Fruit fly (Drosophila melanogaster) whole organism, embryonic: ENCODE measurements around the gene CG14135.
A peak's percentile ranks its signal among the peaks of the same experiment; 100 is the strongest.

ENCODE experiments used
- B-H2 ChIP-seq: fragments of 200-800 bp; sonication (Bioruptor generic); optimal IDR thresholded peaks from 2 replicates; lab custom pipeline; 2018; ENCODE audit warnings: missing biosample characterization, mild to moderate bottlenecking, missing genetic modification characterization
- Bdp1 ChIP-seq: fragments of 200-800 bp; sonication (Bioruptor generic); optimal IDR thresholded peaks from 3 replicates; lab custom pipeline; 2016; ENCODE audit warnings: missing biosample characterization, missing genetic modification characterization
- CG1024 ChIP-seq: fragments of 200-800 bp; sonication (Bioruptor generic); IDR thresholded peaks from 2 replicates; pipeline ENCODE4 v1.3.6; 2022; ENCODE audit warnings: missing biosample characterization, missing genetic modification characterization
- CG11560 ChIP-seq: fragments of 200-800 bp; sonication (Bioruptor generic); IDR thresholded peaks from 3 replicates; pipeline ENCODE4 v1.3.6; 2022; ENCODE audit warnings: missing biosample characterization, missing genetic modification characterization
- CG14667 ChIP-seq: fragments of 200-800 bp; sonication (Bioruptor generic); IDR thresholded peaks from 2 replicates; pipeline ENCODE4 v1.3.6; 2022; ENCODE audit warnings: missing biosample characterization, missing genetic modification characterization
- CG14710 ChIP-seq: fragments of 200-800 bp; sonication (Bioruptor generic); optimal IDR thresholded peaks from 3 replicates; lab custom pipeline; 2019; ENCODE audit warnings: missing biosample characterization, mild to moderate bottlenecking, missing genetic modification characterization, moderate library complexity
- CG14860 ChIP-seq: fragments of 200-800 bp; sonication (Bioruptor generic); IDR thresholded peaks from 3 replicates; pipeline ENCODE4 v1.3.6; 2022; ENCODE audit warnings: missing biosample characterization, missing genetic modification characterization; ENCODE audit not compliant: partially characterized antibody
- CG15011 ChIP-seq: fragments of 200-800 bp; sonication (Bioruptor generic); optimal IDR thresholded peaks from 3 replicates; lab custom pipeline; 2018; ENCODE audit warnings: missing biosample characterization, mild to moderate bottlenecking, missing genetic modification characterization
- CG15696 ChIP-seq: fragments of 200-800 bp; sonication (Bioruptor generic); optimal IDR thresholded peaks from 2 replicates; lab custom pipeline; 2019; ENCODE audit warnings: missing biosample characterization, mild to moderate bottlenecking, missing genetic modification characterization, moderate library complexity
- CG18599 ChIP-seq: fragments of 200-800 bp; sonication (Bioruptor generic); optimal IDR thresholded peaks from 3 replicates; lab custom pipeline; 2017; ENCODE audit warnings: missing biosample characterization, missing genetic modification characterization, mild to moderate bottlenecking, moderate library complexity, missing genetic modification reagents
- CG2712 ChIP-seq: fragments of 200-800 bp; optimal IDR thresholded peaks from 3 replicates; lab custom pipeline; 2019; ENCODE audit warnings: missing biosample characterization, mild to moderate bottlenecking, missing genetic modification characterization, moderate library complexity
- CG3065 ChIP-seq: fragments of 200-800 bp; sonication (Bioruptor generic); optimal IDR thresholded peaks from 2 replicates; lab custom pipeline; 2016; ENCODE audit warnings: missing biosample characterization, missing genetic modification characterization
- CG32772 ChIP-seq: fragments of 200-800 bp; sonication (Bioruptor generic); IDR thresholded peaks from 2 replicates; pipeline ENCODE4 v1.3.6; 2022; ENCODE audit warnings: missing biosample characterization, missing genetic modification characterization
- CG4328 ChIP-seq: fragments of 200-800 bp; sonication (Bioruptor generic); optimal IDR thresholded peaks from 3 replicates; lab custom pipeline; 2017; ENCODE audit warnings: missing biosample characterization, missing genetic modification reagents, missing genetic modification characterization
- CG5245 ChIP-seq: fragments of 200-800 bp; sonication (Bioruptor generic); optimal IDR thresholded peaks from 3 replicates; lab custom pipeline; 2016; ENCODE audit warnings: missing biosample characterization, missing genetic modification characterization
- CG7271 ChIP-seq: fragments of 200-800 bp; sonication (Bioruptor generic); optimal IDR thresholded peaks from 2 replicates; lab custom pipeline; 2018; ENCODE audit warnings: missing biosample characterization, mild to moderate bottlenecking, missing genetic modification characterization, moderate library complexity
- CG7963 ChIP-seq: fragments of 200-800 bp; sonication (Bioruptor generic); IDR thresholded peaks from 3 replicates; pipeline ENCODE4 v1.3.6; 2022; ENCODE audit warnings: missing biosample characterization, missing genetic modification characterization; ENCODE audit not compliant: partially characterized antibody
- CG8388 ChIP-seq: fragments of 200-800 bp; sonication (Bioruptor generic); optimal IDR thresholded peaks from 2 replicates; lab custom pipeline; 2019; ENCODE audit warnings: missing biosample characterization, mild to moderate bottlenecking, missing genetic modification characterization, moderate library complexity
- CG9817 ChIP-seq: fragments of 200-800 bp; sonication (Bioruptor generic); optimal IDR thresholded peaks from 2 replicates; lab custom pipeline; 2018; ENCODE audit warnings: missing biosample characterization, mild to moderate bottlenecking, missing genetic modification characterization, moderate library complexity
- CTCF ChIP-seq: fragments of 200-800 bp; sonication (Bioruptor generic); optimal IDR thresholded peaks from 2 replicates; lab custom pipeline; 2017; ENCODE audit warnings: missing biosample characterization, mild to moderate bottlenecking, missing genetic modification characterization, moderate library complexity
- D ChIP-seq, 2 experiments: fragments of 200-800 bp in 1 of 2; fragments of >200 bp in 1 of 2; sonication (Bioruptor generic) in 1 of 2; optimal IDR thresholded peaks; 2 replicates in 1 of 2; 3 replicates in 1 of 2; lab custom pipeline; 2017; ENCODE audit warnings: mild to moderate bottlenecking in 1 of 2, missing biosample characterization in 1 of 2, missing genetic modification characterization in 1 of 2, missing genetic modification reagents in 1 of 2
- Dll ChIP-seq: fragments of 200-800 bp; sonication (Bioruptor generic); IDR thresholded peaks from 4 replicates; pipeline ENCODE4 v1.3.6; 2022; ENCODE audit warnings: missing biosample characterization, missing genetic modification characterization; ENCODE audit not compliant: partially characterized antibody
- GATAe ChIP-seq: fragments of 200-800 bp; sonication (Bioruptor generic); conservative IDR thresholded peaks from 2 replicates; pipeline ENCODE4 v1.3.6; 2022; ENCODE audit warnings: missing biosample characterization, missing genetic modification characterization
- Gug ChIP-seq: fragments of 200-800 bp; sonication (Bioruptor generic); IDR thresholded peaks from 4 replicates; pipeline ENCODE4 v1.3.6; 2022; ENCODE audit warnings: missing biosample characterization, missing genetic modification characterization
- Hsf ChIP-seq: fragments of 200-800 bp; sonication (Bioruptor generic); optimal IDR thresholded peaks from 3 replicates; lab custom pipeline; 2016; ENCODE audit warnings: missing biosample characterization, missing genetic modification characterization
- Mad ChIP-seq: fragments of 200-800 bp; sonication (Bioruptor generic); optimal IDR thresholded peaks from 2 replicates; lab custom pipeline; 2016; ENCODE audit warnings: missing biosample characterization, missing genetic modification characterization
- NFAT ChIP-seq: fragments of 200-800 bp; sonication (Bioruptor generic); IDR thresholded peaks from 2 replicates; pipeline ENCODE4 v1.3.6; 2022; ENCODE audit warnings: missing biosample characterization, missing genetic modification characterization
- Oaz ChIP-seq: fragments of 200-800 bp; sonication (Bioruptor generic); IDR thresholded peaks from 2 replicates; pipeline ENCODE4 v1.3.6; 2022; ENCODE audit warnings: missing biosample characterization, missing genetic modification characterization
- PHDP ChIP-seq: fragments of 200-800 bp; sonication (Bioruptor generic); optimal IDR thresholded peaks from 3 replicates; lab custom pipeline; 2018; ENCODE audit warnings: missing biosample characterization, mild to moderate bottlenecking, missing genetic modification characterization, moderate library complexity
- Rfx ChIP-seq: fragments of 200-800 bp; sonication (Bioruptor generic); IDR thresholded peaks from 2 replicates; pipeline ENCODE4 v1.3.6; 2022; ENCODE audit warnings: missing biosample characterization, missing genetic modification characterization
- Sox100B ChIP-seq: fragments of 200-800 bp; sonication (Bioruptor generic); optimal IDR thresholded peaks from 3 replicates; lab custom pipeline; 2018; ENCODE audit warnings: missing biosample characterization, mild to moderate bottlenecking, missing genetic modification characterization
- YL-1 ChIP-seq: fragments of 200-800 bp; sonication (Bioruptor generic); optimal IDR thresholded peaks from 3 replicates; lab custom pipeline; 2017; ENCODE audit warnings: missing biosample characterization, mild to moderate bottlenecking, missing genetic modification characterization
- ab ChIP-seq: fragments of 200-800 bp; sonication (Bioruptor generic); optimal IDR thresholded peaks from 2 replicates; lab custom pipeline; 2016; ENCODE audit warnings: missing biosample characterization, missing genetic modification characterization
- abd-A ChIP-seq: fragments of 200-800 bp; sonication (Bioruptor generic); optimal IDR thresholded peaks from 3 replicates; lab custom pipeline; 2019; ENCODE audit warnings: missing biosample characterization, mild to moderate bottlenecking, missing genetic modification characterization, moderate library complexity
- ase ChIP-seq: fragments of 200-800 bp; sonication (Bioruptor generic); IDR thresholded peaks from 3 replicates; pipeline ENCODE4 v1.3.6; 2022; ENCODE audit warnings: missing biosample characterization, missing genetic modification characterization
- bigmax ChIP-seq: fragments of 200-800 bp; sonication (Bioruptor generic); optimal IDR thresholded peaks from 2 replicates; lab custom pipeline; 2018; ENCODE audit warnings: missing biosample characterization, mild to moderate bottlenecking, missing genetic modification characterization
- br ChIP-seq: fragments of >200 bp; optimal IDR thresholded peaks from 2 replicates; lab custom pipeline; 2017
- crc ChIP-seq: fragments of 200-800 bp; sonication (Bioruptor generic); optimal IDR thresholded peaks from 2 replicates; lab custom pipeline; 2016; ENCODE audit warnings: missing biosample characterization, missing genetic modification characterization
- danr ChIP-seq: fragments of 200-800 bp; sonication (Bioruptor generic); IDR thresholded peaks from 2 replicates; pipeline ENCODE4 v1.3.6; 2022; ENCODE audit warnings: missing biosample characterization, missing genetic modification characterization
- dysf ChIP-seq: fragments of 200-800 bp; sonication (Bioruptor generic); IDR thresholded peaks from 3 replicates; pipeline ENCODE4 v1.3.6; 2022; ENCODE audit warnings: missing biosample characterization, missing genetic modification characterization
- gcm ChIP-seq: fragments of 200-800 bp; sonication (Bioruptor generic); optimal IDR thresholded peaks from 2 replicates; lab custom pipeline; 2019; ENCODE audit warnings: missing biosample characterization, mild to moderate bottlenecking, missing genetic modification characterization, moderate library complexity
- gem ChIP-seq: fragments of 200-800 bp; sonication (Bioruptor generic); optimal IDR thresholded peaks from 2 replicates; lab custom pipeline; 2019; ENCODE audit warnings: missing biosample characterization, mild to moderate bottlenecking, missing genetic modification characterization, moderate library complexity
- salm ChIP-seq: fragments of 200-800 bp; sonication (Bioruptor generic); optimal IDR thresholded peaks from 2 replicates; lab custom pipeline; 2018; ENCODE audit warnings: missing biosample characterization, mild to moderate bottlenecking, missing genetic modification characterization
- sens-2 ChIP-seq: fragments of 200-800 bp; sonication (Bioruptor generic); IDR thresholded peaks from 2 replicates; pipeline ENCODE4 v1.3.6; 2022; ENCODE audit warnings: missing biosample characterization, missing genetic modification characterization
- seq ChIP-seq: fragments of 200-800 bp; sonication (Bioruptor generic); IDR thresholded peaks from 2 replicates; pipeline ENCODE4 v1.3.6; 2022; ENCODE audit warnings: missing biosample characterization, missing genetic modification characterization
- sna ChIP-seq: fragments of 200-800 bp; sonication (Bioruptor generic); IDR thresholded peaks from 2 replicates; pipeline ENCODE4 v1.3.6; 2022; ENCODE audit warnings: missing biosample characterization, missing genetic modification characterization; ENCODE audit not compliant: partially characterized antibody
- stwl ChIP-seq: fragments of 200-800 bp; sonication (Bioruptor generic); optimal IDR thresholded peaks from 3 replicates; lab custom pipeline; 2018; ENCODE audit warnings: missing biosample characterization, mild to moderate bottlenecking, missing genetic modification characterization, moderate library complexity
- tap ChIP-seq: fragments of 200-800 bp; optimal IDR thresholded peaks from 3 replicates; lab custom pipeline; 2019; ENCODE audit warnings: missing biosample characterization, mild to moderate bottlenecking, missing genetic modification characterization, moderate library complexity
- twi ChIP-seq: fragments of 200-800 bp; optimal IDR thresholded peaks from 2 replicates; lab custom pipeline; 2019; ENCODE audit warnings: missing biosample characterization, mild to moderate bottlenecking, missing genetic modification characterization, moderate library complexity
- zen2 ChIP-seq: fragments of 200-800 bp; sonication (Bioruptor generic); IDR thresholded peaks from 3 replicates; pipeline ENCODE4 v1.3.6; 2022; ENCODE audit warnings: missing biosample characterization, missing genetic modification characterization; ENCODE audit not compliant: partially characterized antibody
- zfh1 ChIP-seq: fragments of 200-800 bp; sonication (Bioruptor generic); IDR thresholded peaks from 3 replicates; pipeline ENCODE4 v1.3.6; 2022; ENCODE audit warnings: missing biosample characterization, missing genetic modification characterization

CG14135 gene

dm6 chr3L:11648410-11648809 is 43.0 kb upstream of the CG14135 start, which contains the start of the genes RIOK1 and Polr3H (continued):
- TF ChIP-seq CG1024 (0 out of 2 replicates have a peak, but pooled peaks have one; percentile 21), abd-A (tag; lab: Kevin White, UChicago) (no peak), CG32772 (GFP tag; lab: Robert Waterston, UW) (peak; percentile 34; the same call in 1 of the 2 replicates), tap (tag; lab: Kevin White, UChicago) (no peak), CG11560 (no peak), ase (GFP tag; lab: Robert Waterston, UW) (peak; percentile 39; the same call in 1 of the 3 replicates), YL-1 (GFP tag; lab: Kevin White, UChicago) (peak; percentile 81), br (lab: Kevin White, UChicago) (no peak), zfh1 (GFP tag; lab: Robert Waterston, UW) (peak; percentile 48; the same call in 2 of the 3 replicates), danr (GFP tag; lab: Robert Waterston, UW) (no peak), CG7963 (GFP tag; lab: Robert Waterston, UW) (no peak), sens-2 (GFP tag; lab: Robert Waterston, UW) (no peak), crc (peak; percentile 70), ab (GFP tag; lab: Kevin White, UChicago) (peak; percentile 68), NFAT (GFP tag; lab: Robert Waterston, UW) (peak; percentile 40; the same call in 1 of the 2 replicates), CTCF (GFP tag; lab: Kevin White, UChicago) (no peak), CG14860 (GFP tag; lab: Robert Waterston, UW) (no peak), CG3065 (GFP tag; lab: Kevin White, UChicago) (peak; percentile 25), Gug (peak; percentile 51; the same call in 3 of the 4 replicates), Hsf (peak; percentile 85), seq (GFP tag; lab: Robert Waterston, UW) (no peak), CG5245 (GFP tag; lab: Kevin White, UChicago) (peak; percentile 47), CG7271 (tag; lab: Kevin White, UChicago) (no peak), sna (GFP tag; lab: Robert Waterston, UW) (no peak), stwl (tag; lab: Kevin White, UChicago) (peak; percentile 80), CG8388 (peak; percentile 48), GATAe (GFP tag; lab: Robert Waterston, UW) (no peak), CG4328 (GFP tag; lab: Kevin White, UChicago) (no peak), Bdp1 (GFP tag; lab: Kevin White, UChicago) (peak; percentile 49), Rfx (GFP tag; lab: Robert Waterston, UW) (peak; percentile 72), gcm (GFP tag; lab: Kevin White, UChicago) (no peak), CG14667 (no peak; the same call in 1 of the 2 replicates), dysf (peak; percentile 66), CG14710 (tag; lab: Kevin White, UChicago) (peak; percentile 78), twi (no peak), CG15011 (peak; percentile 37), CG2712 (tag; lab: Kevin White, UChicago) (no peak), CG18599 (no peak), CG9817 (peak; percentile 54), PHDP (tag; lab: Kevin White, UChicago) (no peak), Dll (GFP tag; lab: Robert Waterston, UW) (peak; percentile 54; the same call in 1 of the 4 replicates), bigmax (GFP tag; lab: Kevin White, UChicago) (peak; percentile 1), Oaz (GFP tag; lab: Robert Waterston, UW) (peak; percentile 27; the same call in 1 of the 2 replicates), salm (tag; lab: Kevin White, UChicago) (no peak), CG15696 (peak; percentile 4), zen2 (no peak), B-H2 (GFP tag; lab: Kevin White, UChicago) (no peak), D (optimal IDR thresholded peaks at IDR 0.05; lab: Kevin White, UChicago) (no peak), D (GFP tag; optimal IDR thresholded peaks at IDR 0.05; lab: Kevin White, UChicago) (no peak), Sox100B (no peak), gem (tag; lab: Kevin White, UChicago) (no peak), Mad (GFP tag; lab: Kevin White, UChicago) (peak; percentile 67)
